Fruit fly (Drosophila melanogaster) Kc167 (cell line): ENCODE data around the gene CG42711.

ENCODE experiments used
- Myc ChIP-seq: fragments of >200 bp; optimal IDR thresholded peaks from 2 replicates; lab custom pipeline; 2017; ENCODE audit warnings: missing external identifiers
- Sin3A ChIP-seq: fragments of >200 bp; optimal IDR thresholded peaks from 2 replicates; lab custom pipeline; 2018; ENCODE audit warnings: missing external identifiers
- psq ChIP-seq: fragments of >200 bp; optimal IDR thresholded peaks from 2 replicates; lab custom pipeline; 2017; ENCODE audit warnings: missing external identifiers
- ttk ChIP-seq: sonication (Bioruptor generic); optimal IDR thresholded peaks from 2 replicates; lab custom pipeline; 2017; ENCODE audit warnings: missing external identifiers

dm6 chr2L:13889934-13890333 lies 41.2 kb downstream of the CG42711 start:
- TF ChIP-seq ttk (no peak), Myc (lab: Kevin White, UChicago) (no peak), Sin3A (no peak), psq (no peak)
